Fruit fly (Drosophila melanogaster) whole organism, embryonic: ENCODE measurements around the gene CG10431.

Experiments
- Bdp1 ChIP-seq: fragments of 200-800 bp; sonication (Bioruptor generic); optimal IDR thresholded peaks from 3 replicates; lab custom pipeline; 2016; ENCODE audit warnings: missing biosample characterization, missing genetic modification characterization
- Bgb ChIP-seq: fragments of 200-800 bp; sonication (Bioruptor generic); IDR thresholded peaks from 2 replicates; pipeline ENCODE4 v1.3.6; 2022; ENCODE audit warnings: missing biosample characterization, missing genetic modification characterization; ENCODE audit not compliant: partially characterized antibody
- Bteb2 ChIP-seq: fragments of 200-800 bp; sonication (Bioruptor generic); optimal IDR thresholded peaks from 2 replicates; lab custom pipeline; 2016; ENCODE audit warnings: missing biosample characterization, missing genetic modification characterization
- CG10147 ChIP-seq: fragments of 200-800 bp; sonication (Bioruptor generic); optimal IDR thresholded peaks from 2 replicates; lab custom pipeline; 2019; ENCODE audit warnings: missing biosample characterization, mild to moderate bottlenecking, missing genetic modification characterization, moderate library complexity
- CG10209 ChIP-seq: fragments of 200-800 bp; sonication (Bioruptor generic); optimal IDR thresholded peaks from 3 replicates; lab custom pipeline; 2017; ENCODE audit warnings: missing biosample characterization, mild to moderate bottlenecking, missing genetic modification characterization, missing genetic modification reagents
- CG10654 ChIP-seq: fragments of 200-800 bp; sonication (Bioruptor generic); optimal IDR thresholded peaks from 2 replicates; lab custom pipeline; 2016; ENCODE audit warnings: missing biosample characterization, missing genetic modification characterization
- CG11456 ChIP-seq: fragments of 200-800 bp; sonication (Bioruptor generic); IDR thresholded peaks from 3 replicates; pipeline ENCODE4 v1.3.6; 2022; ENCODE audit warnings: missing biosample characterization, missing genetic modification characterization
- CG11695 ChIP-seq: fragments of 200-800 bp; sonication (Bioruptor generic); IDR thresholded peaks from 3 replicates; pipeline ENCODE4 v1.3.6; 2022; ENCODE audit warnings: missing biosample characterization, missing genetic modification characterization
- CG12155 ChIP-seq: fragments of 200-800 bp; sonication (Bioruptor generic); optimal IDR thresholded peaks from 3 replicates; lab custom pipeline; 2016; ENCODE audit warnings: missing biosample characterization, missing genetic modification characterization
- CG12942 ChIP-seq: fragments of 200-800 bp; sonication (Bioruptor generic); optimal IDR thresholded peaks from 3 replicates; lab custom pipeline; 2016; ENCODE audit warnings: missing biosample characterization, missing genetic modification characterization
- CG13287 ChIP-seq: fragments of 200-800 bp; sonication (Bioruptor generic); IDR thresholded peaks from 2 replicates; pipeline ENCODE4 v1.3.6; 2022; ENCODE audit warnings: missing biosample characterization, missing genetic modification characterization; ENCODE audit not compliant: partially characterized antibody
- CG15073 ChIP-seq: fragments of 200-800 bp; sonication (Bioruptor generic); optimal IDR thresholded peaks from 2 replicates; lab custom pipeline; 2016; ENCODE audit warnings: missing biosample characterization, missing genetic modification characterization
- CG15514 ChIP-seq: fragments of 200-800 bp; sonication (Bioruptor generic); optimal IDR thresholded peaks from 3 replicates; lab custom pipeline; 2017; ENCODE audit warnings: missing biosample characterization, missing genetic modification characterization, mild to moderate bottlenecking, moderate library complexity, missing genetic modification reagents
- CG17328 ChIP-seq: fragments of 200-800 bp; sonication (Bioruptor generic); IDR thresholded peaks from 2 replicates; pipeline ENCODE4 v1.3.6; 2022; ENCODE audit warnings: missing biosample characterization, missing genetic modification characterization
- CG18476 ChIP-seq: fragments of 200-800 bp; sonication (Bioruptor generic); optimal IDR thresholded peaks from 2 replicates; lab custom pipeline; 2016; ENCODE audit warnings: missing biosample characterization, mild to moderate bottlenecking, missing genetic modification characterization
- CG2129 ChIP-seq: fragments of 200-800 bp; sonication (Bioruptor generic); IDR thresholded peaks from 2 replicates; pipeline ENCODE4 v1.3.6; 2022; ENCODE audit warnings: missing biosample characterization, missing genetic modification characterization; ENCODE audit not compliant: partially characterized antibody
- CG3726 ChIP-seq: fragments of 200-800 bp; sonication (Bioruptor generic); IDR thresholded peaks from 3 replicates; pipeline ENCODE4, ENCODE4 v1.3.6; 2022; ENCODE audit warnings: missing biosample characterization, missing genetic modification characterization
- CG4328 ChIP-seq: fragments of 200-800 bp; sonication (Bioruptor generic); optimal IDR thresholded peaks from 3 replicates; lab custom pipeline; 2017; ENCODE audit warnings: missing biosample characterization, missing genetic modification reagents, missing genetic modification characterization
- CG5953 ChIP-seq: fragments of 200-800 bp; sonication (Bioruptor generic); IDR thresholded peaks from 2 replicates; pipeline ENCODE4 v1.3.6; 2022; ENCODE audit warnings: missing biosample characterization, missing genetic modification characterization
- CG8089 ChIP-seq: fragments of 200-800 bp; sonication (Bioruptor generic); optimal IDR thresholded peaks from 3 replicates; lab custom pipeline; 2016; ENCODE audit warnings: missing biosample characterization, missing genetic modification characterization
- CG8359 ChIP-seq: fragments of 200-800 bp; sonication (Bioruptor generic); optimal IDR thresholded peaks from 2 replicates; lab custom pipeline; 2017; ENCODE audit warnings: missing biosample characterization, mild to moderate bottlenecking, missing genetic modification characterization, borderline replicate concordance
- CTCF ChIP-seq: fragments of 200-800 bp; sonication (Bioruptor generic); optimal IDR thresholded peaks from 2 replicates; lab custom pipeline; 2017; ENCODE audit warnings: missing biosample characterization, mild to moderate bottlenecking, missing genetic modification characterization, moderate library complexity
- Dfd ChIP-seq, 2 experiments: fragments of >200 bp; optimal IDR thresholded peaks; 2 replicates each; lab custom pipeline; 2017; ENCODE audit warnings: missing biosample characterization in 2 of 2, missing genetic modification characterization in 2 of 2
- Dll ChIP-seq: fragments of 200-800 bp; sonication (Bioruptor generic); IDR thresholded peaks from 4 replicates; pipeline ENCODE4 v1.3.6; 2022; ENCODE audit warnings: missing biosample characterization, missing genetic modification characterization; ENCODE audit not compliant: partially characterized antibody
- Fer3 ChIP-seq: fragments of 200-800 bp; sonication (Bioruptor generic); optimal IDR thresholded peaks from 2 replicates; lab custom pipeline; 2018; ENCODE audit warnings: missing biosample characterization, mild to moderate bottlenecking, missing genetic modification characterization, moderate library complexity
- HLH4C ChIP-seq: fragments of 200-800 bp; sonication (Bioruptor generic); IDR thresholded peaks from 3 replicates; pipeline ENCODE4 v1.3.6; 2022; ENCODE audit warnings: missing biosample characterization, missing genetic modification characterization; ENCODE audit not compliant: partially characterized antibody
- Jarid2 ChIP-seq: fragments of 200-800 bp; sonication (Bioruptor generic); optimal IDR thresholded peaks from 3 replicates; lab custom pipeline; 2017; ENCODE audit warnings: mild to moderate bottlenecking, missing biosample characterization, missing genetic modification reagents, missing genetic modification characterization
- MESR4 ChIP-seq: fragments of 200-800 bp; sonication (Bioruptor generic); optimal IDR thresholded peaks from 2 replicates; lab custom pipeline; 2018; ENCODE audit warnings: missing biosample characterization, mild to moderate bottlenecking, missing genetic modification characterization, moderate library complexity
- Nf-YB ChIP-seq: fragments of 200-800 bp; sonication (Bioruptor generic); optimal IDR thresholded peaks from 3 replicates; lab custom pipeline; 2019; ENCODE audit warnings: missing biosample characterization, mild to moderate bottlenecking, missing genetic modification characterization, moderate library complexity
- Optix ChIP-seq: fragments of 200-800 bp; sonication (Bioruptor generic); IDR thresholded peaks from 3 replicates; pipeline ENCODE4 v1.3.6; 2022; ENCODE audit warnings: missing biosample characterization, missing genetic modification characterization
- Rfx ChIP-seq: fragments of 200-800 bp; sonication (Bioruptor generic); IDR thresholded peaks from 2 replicates; pipeline ENCODE4 v1.3.6; 2022; ENCODE audit warnings: missing biosample characterization, missing genetic modification characterization
- Sox102F ChIP-seq: fragments of 200-800 bp; sonication (Bioruptor generic); optimal IDR thresholded peaks from 2 replicates; lab custom pipeline; 2018; ENCODE audit warnings: missing biosample characterization, mild to moderate bottlenecking, missing genetic modification characterization, moderate library complexity
- Sry-β ChIP-seq: fragments of 200-800 bp; sonication (Bioruptor generic); optimal IDR thresholded peaks from 2 replicates; lab custom pipeline; 2018; ENCODE audit warnings: missing biosample characterization, mild to moderate bottlenecking, missing genetic modification characterization, moderate library complexity
- Taf1 ChIP-seq: fragments of 200-800 bp; sonication (Bioruptor generic); IDR thresholded peaks from 2 replicates; pipeline ENCODE4 v1.3.6; 2022; ENCODE audit warnings: missing biosample characterization, missing genetic modification characterization
- Usf ChIP-seq: fragments of 200-800 bp; sonication (Bioruptor generic); optimal IDR thresholded peaks from 2 replicates; lab custom pipeline; 2017; ENCODE audit warnings: missing genotype, missing biosample characterization, missing genetic modification characterization
- aop ChIP-seq: fragments of 200-800 bp; sonication (Bioruptor generic); IDR thresholded peaks from 2 replicates; pipeline ENCODE4 v1.3.6; 2022; ENCODE audit warnings: missing biosample characterization, missing genetic modification characterization
- chm ChIP-seq: fragments of 200-800 bp; sonication (Bioruptor generic); IDR thresholded peaks from 2 replicates; pipeline ENCODE4 v1.3.6; 2022; ENCODE audit warnings: missing biosample characterization, missing genetic modification characterization
- ci ChIP-seq: fragments of 200-800 bp; sonication (Bioruptor generic); IDR thresholded peaks from 3 replicates; pipeline ENCODE4 v1.3.6; 2022; ENCODE audit warnings: missing biosample characterization, missing genetic modification characterization
- dati ChIP-seq: fragments of 200-800 bp; sonication (Bioruptor generic); IDR thresholded peaks from 2 replicates; pipeline ENCODE4 v1.3.6; 2022; ENCODE audit warnings: missing biosample characterization, missing genetic modification characterization
- eve ChIP-seq, 2 experiments: fragments of >200 bp; optimal IDR thresholded peaks; 2 replicates each; lab custom pipeline; 2017; ENCODE audit warnings: missing biosample characterization in 2 of 2, missing genetic modification characterization in 2 of 2
- fru ChIP-seq: fragments of >200 bp; optimal IDR thresholded peaks from 2 replicates; lab custom pipeline; 2017
- gem ChIP-seq: fragments of 200-800 bp; sonication (Bioruptor generic); optimal IDR thresholded peaks from 2 replicates; lab custom pipeline; 2019; ENCODE audit warnings: missing biosample characterization, mild to moderate bottlenecking, missing genetic modification characterization, moderate library complexity
- gfzf ChIP-seq: fragments of 200-800 bp; sonication (Bioruptor generic); optimal IDR thresholded peaks from 2 replicates; lab custom pipeline; 2016; ENCODE audit warnings: missing biosample characterization, mild to moderate bottlenecking, missing genetic modification characterization, moderate library complexity
- gsb ChIP-seq: fragments of 200-800 bp; sonication (Bioruptor generic); IDR thresholded peaks from 2 replicates; pipeline ENCODE4 v1.3.6; 2022; ENCODE audit warnings: missing biosample characterization, missing genetic modification characterization
- hbn ChIP-seq: fragments of 200-800 bp; sonication (Bioruptor generic); IDR thresholded peaks from 2 replicates; pipeline ENCODE4 v1.3.6; 2022; ENCODE audit warnings: missing biosample characterization, missing genetic modification characterization; ENCODE audit not compliant: partially characterized antibody
- pan ChIP-seq, 4 experiments: fragments of >200 bp in 3 of 4; fragments of 200-800 bp in 1 of 4; sonication (Bioruptor generic) in 1 of 4; optimal IDR thresholded peaks in 3 of 4; IDR thresholded peaks in 1 of 4; 2 replicates each; pipeline versions ENCODE4 v1.3.6 to Lab custom; 2017 to 2022; ENCODE audit warnings: missing biosample characterization in 2 of 4, missing genetic modification characterization in 2 of 4, mixed read lengths in 1 of 4
- rib ChIP-seq: fragments of 200-800 bp; sonication (Bioruptor generic); IDR thresholded peaks from 2 replicates; pipeline ENCODE4 v1.3.6; 2022; ENCODE audit warnings: missing biosample characterization, missing genetic modification characterization
- schlank ChIP-seq: fragments of 200-800 bp; sonication (Bioruptor generic); optimal IDR thresholded peaks from 2 replicates; lab custom pipeline; 2018; ENCODE audit warnings: missing biosample characterization, mild to moderate bottlenecking, missing genetic modification characterization
- so ChIP-seq: fragments of 200-800 bp; sonication (Bioruptor generic); IDR thresholded peaks from 3 replicates; pipeline ENCODE4 v1.3.6; 2022; ENCODE audit warnings: missing biosample characterization, missing genetic modification characterization
- unpg ChIP-seq: fragments of 200-800 bp; sonication (Bioruptor generic); optimal IDR thresholded peaks from 3 replicates; lab custom pipeline; 2018; ENCODE audit warnings: missing biosample characterization, mild to moderate bottlenecking, missing genetic modification characterization, moderate library complexity
- yki ChIP-seq: fragments of >200 bp; optimal IDR thresholded peaks from 3 replicates; lab custom pipeline; 2018

Gene CG10431

DNA sequence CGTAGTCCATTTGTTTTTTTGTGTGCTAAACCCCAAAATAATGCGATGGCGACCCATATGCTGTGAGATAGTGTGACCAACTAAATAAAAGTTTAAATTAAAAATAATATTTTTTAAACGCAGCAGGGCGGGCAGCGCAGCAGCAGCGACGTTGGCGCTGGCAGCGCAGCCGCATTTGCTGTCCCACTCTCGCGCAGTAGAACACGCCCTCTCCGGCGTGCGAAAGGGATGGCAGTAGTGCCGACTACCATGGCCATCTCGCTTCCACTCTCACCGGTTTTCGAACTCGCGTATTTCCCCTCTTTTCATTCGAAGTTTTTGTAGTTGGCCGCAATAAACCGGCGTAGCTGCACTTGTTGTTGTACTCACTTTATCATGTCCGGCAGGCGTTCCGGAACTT lies 38.5 kb upstream of the CG10431 start (continued):
- TF ChIP-seq CG10654 (GFP tag; lab: Kevin White, UChicago) (no peak), Bteb2 (GFP tag; lab: Kevin White, UChicago) (no peak), schlank (tag; lab: Kevin White, UChicago) (no peak), Bdp1 (no peak), CG17328 (GFP tag; lab: Robert Waterston, UW) (0 out of 2 replicates have a peak, but pooled peaks have one; percentile 20), eve (GFP tag; optimal IDR thresholded peaks at IDR 0.05; lab: Kevin White, UChicago) (no peak), gem (no peak), Dfd (GFP tag; optimal IDR thresholded peaks at IDR 0.05; lab: Kevin White, UChicago) (no peak), CG10147 (no peak), Taf1 (no peak), ci (peak; percentile 81), Nf-YB (peak; percentile 96), CG11456 (no peak), CG11695 (no peak), MESR4 (GFP tag; lab: Kevin White, UChicago) (no peak), aop (GFP tag; lab: Robert Waterston, UW) (peak; percentile 56; the same call in 1 of the 2 replicates), CG8359 (GFP tag; lab: Kevin White, UChicago) (no peak), CG18476 (GFP tag; lab: Kevin White, UChicago) (no peak), CG12942 (GFP tag; lab: Kevin White, UChicago) (no peak), CG3726 (GFP tag; lab: Robert Waterston, UW) (no peak), gsb (GFP tag; lab: Robert Waterston, UW) (no peak), fru (lab: Kevin White, UChicago) (no peak), yki (lab: Kevin White, UChicago) (no peak), so (no peak; the same call in 2 of the 3 replicates), Dll (GFP tag; lab: Robert Waterston, UW) (no peak), Sry-β (GFP tag; lab: Kevin White, UChicago) (no peak), CG2129 (GFP tag; lab: Robert Waterston, UW) (no peak), Bgb (GFP tag; lab: Robert Waterston, UW) (peak; percentile 37; the same call in 1 of the 2 replicates), HLH4C (GFP tag; lab: Robert Waterston, UW) (no peak), Sox102F (GFP tag; lab: Kevin White, UChicago) (no peak), CG4328 (GFP tag; lab: Kevin White, UChicago) (no peak), Usf (no peak), CTCF (GFP tag; lab: Kevin White, UChicago) (no peak), CG12155 (GFP tag; lab: Kevin White, UChicago) (no peak), gfzf (GFP tag; lab: Kevin White, UChicago) (no peak), Optix (GFP tag; lab: Robert Waterston, UW) (no peak), CG10209 (GFP tag; lab: Kevin White, UChicago) (no peak), pan (optimal IDR thresholded peaks at IDR 0.05; lab: Kevin White, UChicago) (no peak), pan (GFP tag; optimal IDR thresholded peaks at IDR 0.05 in 1 of 2, IDR thresholded peaks at IDR 0.05 in 1 of 2) (peak in 1 of 2 experiments; percentile 64), CG15073 (GFP tag; lab: Kevin White, UChicago) (no peak), Fer3 (tag; lab: Kevin White, UChicago) (no peak), CG15514 (GFP tag; lab: Kevin White, UChicago) (no peak), Jarid2 (GFP tag; lab: Kevin White, UChicago) (peak; percentile 95), Rfx (GFP tag; lab: Robert Waterston, UW) (peak; percentile 43; the same call in 1 of the 2 replicates), unpg (GFP tag; lab: Kevin White, UChicago) (no peak), CG8089 (no peak), CG13287 (peak; percentile 47; the same call in 1 of the 2 replicates), CG5953 (no peak), dati (no peak), chm (GFP tag; lab: Robert Waterston, UW) (peak; percentile 58; the same call in 1 of the 2 replicates), rib (GFP tag; lab: Robert Waterston, UW) (peak; percentile 48; the same call in 1 of the 2 replicates), hbn (GFP tag; lab: Robert Waterston, UW) (no peak)
